Worm (Caenorhabditis elegans) whole organism, L4 larva: Measurements from ENCODE around the gene fbxa-105.

Experiments
- F37D6.2 ChIP-seq: sonication (generic microtip); optimal IDR thresholded peaks from 2 replicates; lab custom pipeline; 2016; ENCODE audit warnings: mild to moderate bottlenecking, missing genetic modification characterization, missing compliant biosample characterization
- ceh-82 ChIP-seq: sonication (generic microtip); optimal IDR thresholded peaks from 2 replicates; lab custom pipeline; 2017; ENCODE audit warnings: missing biosample characterization, missing genetic modification characterization
- daf-12 ChIP-seq: fragments of 150-350 bp; optimal IDR thresholded peaks from 2 replicates; lab custom pipeline; 2014; ENCODE audit warnings: missing biosample characterization, missing genetic modification reagents, missing genetic modification characterization
- dpl-1 ChIP-seq: fragments of 150-350 bp; optimal IDR thresholded peaks from 2 replicates; lab custom pipeline; 2014; ENCODE audit warnings: missing biosample characterization, missing genetic modification reagents, missing genetic modification characterization
- duxl-1 ChIP-seq: sonication (generic microtip); optimal IDR thresholded peaks from 2 replicates; lab custom pipeline; 2016; ENCODE audit warnings: mild to moderate bottlenecking, missing genetic modification characterization, moderate library complexity, missing compliant biosample characterization; ENCODE audit not compliant: poor library complexity
- lsy-2 ChIP-seq, 2 experiments: fragments of 150-350 bp in 1 of 2; sonication (generic microtip) in 1 of 2; optimal IDR thresholded peaks; 2 replicates each; lab custom pipeline; 2014 to 2017; ENCODE audit warnings: missing biosample characterization in 2 of 2, missing genetic modification characterization in 2 of 2
- nhr-237 ChIP-seq: sonication (generic microtip); optimal IDR thresholded peaks from 2 replicates; lab custom pipeline; 2017; ENCODE audit warnings: missing biosample characterization, missing genetic modification characterization
- saeg-2 ChIP-seq: fragments of 200-800 bp; sonication (Bioruptor generic); IDR thresholded peaks from 2 replicates; pipeline ENCODE4 v1.3.6; 2022; ENCODE audit warnings: missing genetic modification reagents, missing genetic modification characterization, missing compliant biosample characterization
- unc-39 ChIP-seq: sonication (generic microtip); optimal IDR thresholded peaks from 2 replicates; lab custom pipeline; 2017; ENCODE audit warnings: missing biosample characterization, missing genetic modification characterization
- zag-1 ChIP-seq: fragments of 150-350 bp; optimal IDR thresholded peaks from 2 replicates; lab custom pipeline; 2014; ENCODE audit warnings: missing biosample characterization, missing genetic modification characterization
- ztf-11 ChIP-seq: fragments of 150-350 bp; optimal IDR thresholded peaks from 2 replicates; lab custom pipeline; 2014; ENCODE audit warnings: missing biosample characterization, missing genetic modification characterization

DNA sequence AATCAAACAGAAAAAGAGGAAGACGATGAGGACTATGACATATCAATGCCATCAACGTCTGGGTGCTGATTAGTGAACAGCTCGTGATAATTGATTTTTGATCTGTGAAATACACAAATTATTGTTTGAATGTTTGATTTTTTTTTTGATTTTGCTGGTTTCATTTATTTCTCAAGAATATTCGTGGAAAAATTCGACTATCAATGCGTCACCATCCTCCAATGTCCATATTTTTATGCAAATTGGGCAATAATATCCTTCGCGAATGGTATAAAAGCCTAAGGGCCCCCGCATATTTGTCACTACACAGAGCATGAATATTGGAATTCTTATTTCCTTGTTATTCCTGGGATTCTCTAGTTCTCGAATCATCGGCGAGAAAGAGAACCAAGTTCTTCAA, 48.0 kb upstream of the fbxa-105 start, which contains the start of gene try-13:
- TF ChIP-seq saeg-2 (GFP tag; lab: Robert Waterston, UW) (no peak), duxl-1 (no peak), nhr-237 (tag; lab: Kevin White, UChicago) (no peak), ceh-82 (tag; lab: Kevin White, UChicago) (no peak), lsy-2 (tag; optimal IDR thresholded peaks at IDR 0.05; lab: Kevin White, UChicago) (no peak), dpl-1 (no peak), unc-39 (tag; lab: Kevin White, UChicago) (no peak), F37D6.2 (tag; lab: Kevin White, UChicago) (no peak), ztf-11 (tag; lab: Kevin White, UChicago) (no peak), zag-1 (tag; lab: Kevin White, UChicago) (no peak), daf-12 (tag; lab: Kevin White, UChicago) (no peak)
